Worm (Caenorhabditis elegans) whole organism, midembryonic: ENCODE results near the gene F54B11.10.

Experiments used
- T22C8.4 ChIP-seq: fragments of 200-800 bp; sonication (Bioruptor generic); IDR thresholded peaks from 2 replicates; pipeline ENCODE4 v1.3.6; 2022; ENCODE audit warnings: missing genetic modification characterization, missing compliant biosample characterization
- cog-1 ChIP-seq: sonication (generic microtip); optimal IDR thresholded peaks from 2 replicates; lab custom pipeline; 2016; ENCODE audit warnings: missing genetic modification characterization, missing compliant biosample characterization
- flt-1 ChIP-seq: fragments of 200-800 bp; sonication (Bioruptor generic); IDR thresholded peaks from 2 replicates; pipeline ENCODE4 v1.3.6; 2022; ENCODE audit warnings: missing genetic modification characterization, missing compliant biosample characterization
- klf-2 ChIP-seq: fragments of 200-800 bp; sonication (Bioruptor generic); conservative IDR thresholded peaks from 2 replicates; pipeline ENCODE4 v1.3.6; 2022; ENCODE audit warnings: missing genetic modification reagents, missing genetic modification characterization, missing compliant biosample characterization
- med-1 ChIP-seq: sonication (generic microtip); optimal IDR thresholded peaks from 2 replicates; lab custom pipeline; 2017; ENCODE audit warnings: missing genetic modification characterization, mild to moderate bottlenecking, missing compliant biosample characterization, antibody characterized with exemption, missing genetic modification reagents; ENCODE audit not compliant: insufficient read depth
- ref-1 ChIP-seq: fragments of 200-800 bp; sonication (Bioruptor generic); conservative IDR thresholded peaks from 2 replicates; pipeline ENCODE4 v1.3.6; 2022; ENCODE audit warnings: missing genetic modification reagents, missing genetic modification characterization, missing compliant biosample characterization
- tab-1 ChIP-seq: fragments of 200-800 bp; sonication (Bioruptor generic); IDR thresholded peaks from 2 replicates; pipeline ENCODE4 v1.3.6; 2022; ENCODE audit warnings: missing genetic modification characterization, missing compliant biosample characterization
- ztf-23 ChIP-seq: fragments of 200-800 bp; sonication (Bioruptor generic); IDR thresholded peaks from 2 replicates; pipeline ENCODE4 v1.3.6; 2022; ENCODE audit warnings: missing genetic modification reagents, missing genetic modification characterization, missing compliant biosample characterization
- ztf-29 ChIP-seq: fragments of 200-800 bp; sonication (Bioruptor generic); IDR thresholded peaks from 2 replicates; pipeline ENCODE4 v1.3.6; 2022; ENCODE audit warnings: missing genetic modification reagents, missing genetic modification characterization, missing compliant biosample characterization

ce11 chrX:13610040-13610439 is 28.1 kb downstream of the F54B11.10 start:
- TF ChIP-seq cog-1 = no peak
- TF ChIP-seq ztf-23 (GFP tag; lab: Robert Waterston, UW) = no peak
- no peak for TF ChIP-seq ref-1 (GFP tag; lab: Robert Waterston, UW)
- no peak for TF ChIP-seq med-1 (GFP tag; lab: Kevin White, UChicago)
- no peak for TF ChIP-seq klf-2
- no peak for TF ChIP-seq tab-1 (GFP tag; lab: Robert Waterston, UW)
- no peak for TF ChIP-seq T22C8.4 (GFP tag; lab: Robert Waterston, UW)
- no peak for TF ChIP-seq flt-1 (GFP tag; lab: Robert Waterston, UW)
- no peak for TF ChIP-seq ztf-29
